Worm (Caenorhabditis elegans) whole organism, young adult: ENCODE results near the gene M195.2.

Source experiments
- B0261.1 ChIP-seq: sonication (generic microtip); optimal IDR thresholded peaks from 2 replicates; lab custom pipeline; 2016; ENCODE audit warnings: mild to moderate bottlenecking, missing genetic modification characterization, moderate library complexity, missing compliant biosample characterization
- C06A6.2 ChIP-seq: fragments of 200-800 bp; sonication (Bioruptor generic); conservative IDR thresholded peaks from 2 replicates; pipeline ENCODE4 v1.3.6; 2022; ENCODE audit warnings: missing genetic modification characterization, missing compliant biosample characterization
- F57A8.1 ChIP-seq: fragments of 200-800 bp; sonication (Bioruptor generic); optimal IDR thresholded peaks from 2 replicates; lab custom pipeline; 2018; ENCODE audit warnings: mild to moderate bottlenecking, missing genetic modification characterization, moderate library complexity, missing compliant biosample characterization
- lin-26 ChIP-seq: fragments of 200-800 bp; sonication (Bioruptor generic); IDR thresholded peaks from 2 replicates; pipeline ENCODE4 v1.3.6; 2022; ENCODE audit warnings: missing genetic modification reagents, missing genetic modification characterization, missing compliant biosample characterization
- madf-8 ChIP-seq: fragments of 200-800 bp; sonication (Bioruptor generic); conservative IDR thresholded peaks from 2 replicates; pipeline ENCODE4 v1.3.6; 2022; ENCODE audit warnings: missing genetic modification reagents, missing genetic modification characterization, missing compliant biosample characterization
- pha-4 ChIP-seq: fragments of 150-350 bp; sonication (generic microtip); optimal IDR thresholded peaks from 2 replicates; lab custom pipeline; 2014; ENCODE audit warnings: missing biosample characterization, missing genetic modification reagents, missing genetic modification characterization
- snpc-4 ChIP-seq, 5 experiments: fragments of 150-350 bp in 1 of 5; sonication (generic microtip) in 4 of 5; optimal IDR thresholded peaks; 2 replicates each; lab custom pipeline; 2014 to 2018; ENCODE audit warnings: missing genetic modification characterization in 5 of 5, missing biosample characterization in 3 of 5, antibody characterized with exemption in 2 of 5, mild to moderate bottlenecking in 2 of 5, missing compliant biosample characterization in 2 of 5, missing genotype in 2 of 5, moderate library complexity in 2 of 5, missing genetic modification reagents in 1 of 5
- sptf-2 ChIP-seq: fragments of 200-800 bp; sonication (Bioruptor generic); optimal IDR thresholded peaks from 2 replicates; lab custom pipeline; 2018; ENCODE audit warnings: mild to moderate bottlenecking, missing genetic modification characterization, missing compliant biosample characterization

DNA sequence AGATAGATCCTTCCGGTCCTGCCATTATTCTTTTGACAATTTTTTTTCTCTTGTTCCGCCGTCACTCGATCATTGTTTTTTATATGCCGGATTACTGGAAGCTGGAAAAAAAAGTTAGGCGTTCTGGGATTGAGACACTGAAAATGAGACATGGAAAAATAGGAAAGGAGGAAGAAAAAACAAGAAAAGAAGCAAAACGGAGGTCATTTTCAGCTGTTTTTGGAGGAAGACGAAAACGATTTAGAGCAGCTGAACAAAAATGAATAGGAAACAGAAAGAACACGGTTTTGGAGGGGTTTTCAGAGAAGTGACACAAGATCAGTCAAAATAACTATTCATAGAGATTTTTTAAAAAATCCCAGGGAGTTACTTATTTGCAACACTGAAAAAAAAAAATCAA lies 8.5 kb downstream of the M195.2 start, which contains the start of gene amt-3:
- TF ChIP-seq C06A6.2 (no peak), pha-4 (tag; lab: Kevin White, UChicago) (no peak), lin-26 (GFP tag; lab: Robert Waterston, UW) (no peak), B0261.1 (no peak), snpc-4 (GFP tag; optimal IDR thresholded peaks at IDR 0.05; lab: Kevin White, UChicago) (no peak), snpc-4 (tag; optimal IDR thresholded peaks at IDR 0.05; lab: Kevin White, UChicago) (no peak), sptf-2 (GFP tag; lab: Kevin White, UChicago) (no peak), F57A8.1 (GFP tag; lab: Kevin White, UChicago) (no peak), madf-8 (GFP tag; lab: Robert Waterston, UW) (no peak)
